Fruit fly (Drosophila melanogaster): Measurements from ENCODE around the gene AdoR.

Gene AdoR

dm6 chr3R:30177494-30177893 lies 28.1 kb upstream of the AdoR start, which contains the start of the genes CG1983 and CG15530 (continued):
- TF ChIP-seq CG17802 (tag; optimal IDR thresholded peaks at IDR 0.05) (no peak), CG8359 (GFP tag; optimal IDR thresholded peaks at IDR 0.05; ENCODE audit: borderline replicate concordance) (no peak), Usf (GFP tag; optimal IDR thresholded peaks at IDR 0.05) (no peak), Spps (tag; optimal IDR thresholded peaks at IDR 0.05) (no peak), CG16813 (GFP tag; IDR thresholded peaks at IDR 0.05; ENCODE audit: partially characterized antibody) (no peak), NK7.1 (GFP tag; optimal IDR thresholded peaks at IDR 0.05) (no peak), fd64A (GFP tag; optimal IDR thresholded peaks at IDR 0.05) (no peak), MESR4 (GFP tag; optimal IDR thresholded peaks at IDR 0.05) (peak; percentile 7), pzg (GFP tag; optimal IDR thresholded peaks at IDR 0.05) (peak; percentile 37), Bdp1 (GFP tag; optimal IDR thresholded peaks at IDR 0.05) (no peak), chinmo (GFP tag; IDR thresholded peaks at IDR 0.05; ENCODE audit: partially characterized antibody) (no peak), ci (GFP tag; IDR thresholded peaks at IDR 0.05) (no peak), CG16863 (GFP tag; optimal IDR thresholded peaks at IDR 0.05) (no peak), vfl (GFP tag; optimal IDR thresholded peaks at IDR 0.05) (no peak), vvl (GFP tag; IDR thresholded peaks at IDR 0.05) (no peak), tll (GFP tag; optimal IDR thresholded peaks at IDR 0.05) (no peak), Gug (GFP tag; IDR thresholded peaks at IDR 0.05) (no peak), Deaf1 (tag; optimal IDR thresholded peaks at IDR 0.05) (no peak), CG17568 (GFP tag; optimal IDR thresholded peaks at IDR 0.05) (no peak), dati (GFP tag; IDR thresholded peaks at IDR 0.05) (no peak), CG8388 (GFP tag; optimal IDR thresholded peaks at IDR 0.05) (no peak), CG14965 (GFP tag; optimal IDR thresholded peaks at IDR 0.05; ENCODE audit: borderline replicate concordance) (no peak), MBD-R2 (GFP tag; IDR thresholded peaks at IDR 0.05) (peak; percentile 64), da (GFP tag; optimal IDR thresholded peaks at IDR 0.05) (no peak), CG32772 (GFP tag; IDR thresholded peaks at IDR 0.05) (no peak), stwl (tag; optimal IDR thresholded peaks at IDR 0.05) (peak; percentile 30), lola (GFP tag; optimal IDR thresholded peaks at IDR 0.05) (no peak), Chrac-16 (GFP tag; optimal IDR thresholded peaks at IDR 0.05) (no peak), dmrt99B (tag; optimal IDR thresholded peaks at IDR 0.05) (no peak), gfzf (GFP tag; optimal IDR thresholded peaks at IDR 0.05) (peak; percentile 47), crp (GFP tag; optimal IDR thresholded peaks at IDR 0.05) (peak; percentile 36 to 89), CG3163 (GFP tag; optimal IDR thresholded peaks at IDR 0.05) (no peak), en (GFP tag; optimal IDR thresholded peaks at IDR 0.05) (no peak), D19B (GFP tag; optimal IDR thresholded peaks at IDR 0.05) (no peak), CrebB (tag; optimal IDR thresholded peaks at IDR 0.05) (no peak), CG7556 (GFP tag; optimal IDR thresholded peaks at IDR 0.05) (no peak), fru (optimal IDR thresholded peaks at IDR 0.05) (no peak), nerfin-2 (GFP tag; IDR thresholded peaks at IDR 0.05; ENCODE audit: partially characterized antibody) (no peak), trem (tag; optimal IDR thresholded peaks at IDR 0.05) (peak; percentile 94), disco-r (GFP tag; optimal IDR thresholded peaks at IDR 0.05) (no peak), CG4360 (GFP tag; IDR thresholded peaks at IDR 0.05) (no peak), CG14710 (tag; optimal IDR thresholded peaks at IDR 0.05) (no peak), CG14667 (GFP tag; IDR thresholded peaks at IDR 0.05) (no peak), CG1602 (GFP tag; optimal IDR thresholded peaks at IDR 0.05) (no peak), br (optimal IDR thresholded peaks at IDR 0.05) (no peak), toy (GFP tag; IDR thresholded peaks at IDR 0.05) (no peak), CTCF (GFP tag; optimal IDR thresholded peaks at IDR 0.05) (no peak), CG13424 (tag; optimal IDR thresholded peaks at IDR 0.05) (no peak), bsh (GFP tag; optimal IDR thresholded peaks at IDR 0.05) (no peak), rib (GFP tag; IDR thresholded peaks at IDR 0.05) (no peak), lov (optimal IDR thresholded peaks at IDR 0.05) (no peak), lov (GFP tag; IDR thresholded peaks at IDR 0.05) (no peak)

Data from whole organism, embryonic.